Fruit fly (Drosophila melanogaster) ovary, adult (tissue): ENCODE data around the gene CG11350.

Source experiments
- CG17801 ChIP-seq: fragments of 200-800 bp; optimal IDR thresholded peaks from 2 replicates; lab custom pipeline; 2019; ENCODE audit warnings: missing biosample characterization, mild to moderate bottlenecking, missing genetic modification characterization, moderate library complexity; ENCODE audit not compliant: partially characterized antibody

CG11350 gene

DNA sequence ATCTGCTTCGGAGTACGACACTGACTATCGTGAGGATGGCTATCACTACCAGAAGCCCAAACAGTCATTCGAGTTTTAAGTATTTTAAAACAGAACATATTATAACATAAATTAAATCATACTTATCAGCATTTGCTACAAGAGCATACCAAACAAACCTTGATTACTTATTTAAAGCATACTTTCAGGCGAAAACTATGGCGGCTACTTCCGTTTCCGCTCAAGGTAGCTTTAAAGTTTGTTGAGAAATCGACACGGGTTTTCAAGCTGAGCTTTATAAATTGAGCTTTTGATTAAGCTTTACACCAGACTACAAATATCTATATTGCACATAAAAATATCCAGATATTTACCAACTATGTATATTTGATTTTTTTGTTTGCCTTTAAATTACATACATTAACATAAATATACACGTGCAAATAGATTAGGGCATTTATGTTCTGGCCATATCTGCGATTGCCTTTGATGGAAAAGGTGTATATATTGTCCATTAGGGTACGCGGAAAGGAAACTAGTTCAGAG, 7.6 kb upstream of the CG11350 start:
- TF ChIP-seq CG17801 = peak; percentile 86

DNA sequence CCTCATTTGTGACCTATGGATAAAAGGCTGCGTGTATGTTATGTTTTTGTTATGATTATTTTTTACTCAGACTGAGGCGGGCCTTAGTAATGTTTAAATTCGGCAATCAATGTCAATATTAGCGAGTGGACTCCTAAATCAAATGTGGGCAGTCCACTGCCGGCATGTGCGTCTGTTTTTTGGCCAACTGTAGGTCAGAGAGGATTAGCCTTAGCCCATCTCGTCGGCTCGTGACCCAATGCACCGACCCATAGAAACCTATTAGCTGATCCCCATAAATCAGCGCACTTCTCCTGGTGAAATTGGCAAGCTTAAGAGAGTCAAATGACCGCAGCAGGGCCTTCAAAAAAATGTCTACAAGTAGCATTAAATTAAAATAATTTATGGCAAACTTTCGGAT, 6.9 kb upstream of the CG11350 start:
- TF ChIP-seq CG17801 = no peak

DNA sequence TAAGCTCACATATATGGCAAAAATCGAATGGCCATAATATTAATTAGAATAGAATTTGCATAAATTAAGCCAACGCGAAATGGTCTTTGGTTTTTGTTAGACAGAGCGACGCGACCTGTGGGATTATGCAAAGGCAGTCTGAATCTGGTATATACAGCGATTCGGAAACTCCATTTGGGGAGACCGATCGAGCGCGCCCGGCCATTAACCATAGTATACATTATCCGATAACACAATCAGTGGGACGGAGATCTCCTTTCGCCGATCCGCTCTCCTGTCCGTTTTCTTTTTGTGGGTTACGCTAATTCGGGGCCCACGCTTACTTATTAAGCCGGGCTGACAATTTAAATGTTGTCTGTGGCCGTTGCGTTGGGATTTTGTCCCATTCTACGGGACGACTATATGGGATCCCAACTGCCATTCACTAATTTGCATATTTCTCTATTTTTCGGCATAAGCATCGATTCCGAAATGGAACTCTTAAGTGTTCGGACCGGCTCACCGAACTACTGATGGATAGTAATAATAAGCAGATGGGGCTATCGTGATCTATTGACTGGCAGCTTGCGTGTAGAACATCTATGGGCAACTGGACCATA, 4.9 kb upstream of the CG11350 start:
- no peak for TF ChIP-seq CG17801

DNA sequence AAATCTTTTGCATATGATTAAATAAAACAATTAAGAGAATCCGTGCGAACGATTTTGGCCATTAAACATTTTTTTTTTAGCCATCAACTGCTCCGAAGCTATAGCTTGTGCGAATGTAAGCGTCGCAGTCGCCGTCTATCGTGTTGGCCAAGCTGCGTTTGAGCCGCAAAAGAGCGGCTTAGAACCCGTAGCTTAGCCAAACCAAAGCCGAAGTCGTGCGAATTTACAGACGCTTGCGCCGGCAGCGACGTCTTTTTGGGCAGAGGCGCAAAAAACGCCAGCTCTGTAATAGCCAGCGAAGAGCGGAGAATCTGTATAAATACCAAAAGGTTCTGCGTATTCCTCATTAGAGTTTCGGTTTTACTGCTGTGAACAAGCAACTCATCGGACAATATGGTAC, 2.7 kb upstream of the CG11350 start, which contains the start of gene CG7465:
TSS of gene CG7465 (plus strand) at position 346 of the 400 bp plus-strand sequence.
- TF ChIP-seq CG17801 = no peak

DNA sequence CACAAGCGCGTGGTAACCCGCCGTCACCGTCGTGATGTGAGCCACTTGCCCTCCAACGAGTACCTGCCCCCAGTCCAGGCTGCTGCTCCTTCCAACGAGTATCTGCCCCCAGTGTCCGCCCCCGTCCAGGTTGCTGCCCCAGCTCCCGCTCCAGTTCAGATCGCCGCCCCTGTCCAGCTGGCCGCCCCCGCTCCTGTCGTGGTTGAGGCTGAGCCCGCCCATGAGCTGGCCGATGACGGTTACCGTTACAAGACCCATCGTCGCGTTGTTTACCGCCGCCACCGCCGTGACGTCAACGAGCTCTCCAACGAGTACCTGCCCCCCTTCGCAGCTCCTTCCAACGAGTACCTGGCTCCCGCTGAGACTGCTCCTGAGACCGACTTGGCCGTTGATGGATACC, 1.8 kb upstream of the CG11350 start:
- TF ChIP-seq CG17801 = no peak

DNA sequence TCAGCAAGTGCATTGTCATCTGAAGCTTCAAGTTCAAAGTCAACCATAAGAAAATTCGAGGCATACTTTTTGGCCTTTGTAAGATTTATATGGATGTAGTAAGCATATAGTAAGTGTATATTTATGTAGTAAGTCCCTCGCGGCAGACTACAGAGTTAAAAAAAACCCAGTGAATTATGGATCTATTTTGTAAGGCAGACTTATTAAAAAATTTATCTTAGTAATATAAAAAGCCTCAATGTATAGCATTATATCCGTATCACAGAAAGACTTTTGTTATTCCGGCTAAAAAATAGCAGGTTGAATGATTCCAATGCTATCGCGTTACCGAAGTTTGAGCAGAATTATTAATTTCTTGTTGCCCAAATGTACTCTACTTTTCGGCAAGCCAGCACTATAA, 2.0 kb downstream of the CG11350 start:
- no peak for TF ChIP-seq CG17801

DNA sequence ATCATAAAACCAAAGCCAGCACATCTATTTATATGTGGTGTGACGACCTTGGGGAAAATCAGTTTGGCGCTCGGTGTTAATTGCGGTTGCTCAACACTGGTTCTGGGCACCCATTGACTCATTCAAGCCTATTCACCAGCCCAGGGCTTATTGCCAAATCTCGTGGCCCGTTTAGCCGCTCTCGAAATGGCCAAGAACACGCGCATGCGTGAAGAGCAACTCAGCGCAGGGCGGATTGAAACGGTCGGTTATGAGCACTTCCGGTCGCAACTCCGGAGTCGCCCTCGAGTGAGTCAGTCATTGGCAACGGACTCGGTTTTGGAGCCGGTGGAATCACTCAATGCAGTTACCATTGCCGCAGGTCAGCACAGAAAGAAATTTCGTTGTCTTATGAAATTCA, 6.9 kb downstream of the CG11350 start:
- no peak for TF ChIP-seq CG17801

DNA sequence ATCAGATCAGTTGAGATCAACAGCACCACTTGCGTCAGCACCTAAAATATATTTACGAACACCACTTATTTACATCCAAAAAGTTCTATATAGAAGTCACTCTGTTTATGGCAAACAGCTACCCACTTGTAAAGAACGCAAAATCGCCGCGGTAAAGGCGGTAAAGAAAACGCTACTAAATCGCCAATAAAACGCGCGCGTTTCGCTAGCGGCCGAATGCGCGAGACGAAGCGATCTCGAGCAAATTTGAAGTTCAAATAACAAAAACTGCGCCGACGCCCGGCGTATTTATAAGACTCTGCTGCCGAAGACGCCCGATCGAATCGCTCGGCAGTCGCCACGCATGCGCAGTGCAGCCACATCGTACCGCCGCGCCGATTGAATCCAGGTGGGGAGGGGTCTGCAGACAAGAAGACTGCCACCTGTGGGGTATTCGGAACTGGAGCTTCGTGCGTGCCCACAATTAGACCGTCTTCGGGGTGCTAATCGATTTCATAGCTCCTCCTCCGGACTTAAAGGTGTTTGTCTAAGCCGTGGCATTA, 8.2 kb downstream of the CG11350 start, which contains the start of gene CG13722:
TSS of gene CG13722 (minus strand) at position 262 of the 542 bp plus-strand sequence.
- no peak for TF ChIP-seq CG17801

DNA sequence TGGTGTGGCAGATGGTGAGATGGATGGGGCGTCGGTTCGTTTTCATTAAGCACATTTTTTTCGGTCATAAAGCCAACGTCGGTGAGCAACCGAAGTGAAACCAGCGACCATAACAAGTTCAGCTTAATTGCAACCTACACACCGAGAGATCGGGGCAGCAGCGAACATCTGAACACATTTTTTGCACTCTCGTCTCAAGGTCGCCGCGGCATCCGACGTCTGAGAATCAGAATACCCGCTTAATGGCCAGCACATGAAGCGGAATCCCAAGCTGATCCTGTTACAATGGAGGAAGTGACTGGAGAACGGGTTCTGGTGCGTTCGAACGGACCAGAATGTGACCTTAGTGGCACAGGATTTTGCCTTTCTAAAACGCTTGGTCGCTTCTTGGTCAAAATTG, 11.0 kb downstream of the CG11350 start:
- no peak for TF ChIP-seq CG17801

DNA sequence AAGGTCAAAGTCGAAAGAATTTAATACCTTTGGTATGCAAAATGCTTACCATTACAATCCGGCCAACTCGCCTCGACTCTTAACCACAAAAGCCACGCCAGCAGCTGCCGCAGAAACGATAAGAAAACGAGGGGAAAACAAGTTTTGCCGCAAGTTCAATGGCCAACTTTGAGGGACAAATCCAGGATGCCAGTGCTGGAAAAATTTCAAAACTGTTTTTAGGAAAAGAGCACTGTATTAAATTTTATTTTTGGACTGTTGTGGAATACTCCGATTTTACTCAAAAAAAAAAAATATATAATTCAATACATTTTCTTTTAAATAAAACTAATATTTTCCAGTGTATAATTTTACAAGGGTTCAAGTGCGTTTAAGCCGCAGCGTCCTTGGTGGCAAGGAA, 12.0 kb downstream of the CG11350 start:
- TF ChIP-seq CG17801 = no peak

DNA sequence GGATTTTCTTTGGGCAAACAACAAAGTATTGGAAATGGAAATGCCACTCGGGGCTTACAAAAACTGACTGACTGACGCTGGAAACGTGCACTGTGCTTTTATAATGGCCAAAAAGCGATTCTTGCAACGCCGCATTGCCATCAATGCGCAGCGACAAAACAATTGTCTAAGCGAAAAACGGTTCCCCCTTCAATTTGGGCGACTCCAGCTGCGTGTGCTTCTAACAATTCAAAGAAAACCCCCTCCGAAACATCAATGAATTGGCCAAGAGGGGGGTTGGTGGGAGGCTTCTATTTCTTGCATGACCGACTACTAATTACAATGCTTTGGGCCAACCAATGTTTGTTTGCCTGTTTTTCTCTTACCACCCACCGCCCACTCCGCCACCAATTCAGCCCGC, 15.1 kb downstream of the CG11350 start, which contains the start of gene CG13721:
TSS of gene CG13721 (minus strand) at position 101 of the 400 bp plus-strand sequence.
- TF ChIP-seq CG17801 = no peak

DNA sequence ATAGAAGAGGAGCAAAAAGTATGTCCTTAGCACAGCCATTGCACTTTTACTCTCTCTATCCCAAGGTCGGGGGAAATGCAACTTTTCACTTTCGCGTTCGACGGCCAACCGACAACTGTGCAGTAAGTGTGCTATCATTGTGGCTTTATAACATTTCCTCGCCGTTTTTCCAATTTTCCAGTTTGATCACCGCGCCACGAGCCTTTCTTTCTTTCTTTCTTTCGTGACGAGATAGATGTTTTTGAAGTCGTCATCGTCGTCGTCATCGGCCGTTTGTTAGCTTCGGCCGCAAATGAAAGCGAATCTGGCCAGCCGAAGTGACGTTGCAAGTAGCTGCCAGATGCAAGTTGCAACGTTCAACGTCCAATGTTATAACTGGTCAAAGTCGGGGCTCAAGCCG, 17.8 kb downstream of the CG11350 start, which contains the start of gene CG13720:
TSS of gene CG13720 (minus strand) at position 101 of the 400 bp plus-strand sequence.
- TF ChIP-seq CG17801 = no peak

DNA sequence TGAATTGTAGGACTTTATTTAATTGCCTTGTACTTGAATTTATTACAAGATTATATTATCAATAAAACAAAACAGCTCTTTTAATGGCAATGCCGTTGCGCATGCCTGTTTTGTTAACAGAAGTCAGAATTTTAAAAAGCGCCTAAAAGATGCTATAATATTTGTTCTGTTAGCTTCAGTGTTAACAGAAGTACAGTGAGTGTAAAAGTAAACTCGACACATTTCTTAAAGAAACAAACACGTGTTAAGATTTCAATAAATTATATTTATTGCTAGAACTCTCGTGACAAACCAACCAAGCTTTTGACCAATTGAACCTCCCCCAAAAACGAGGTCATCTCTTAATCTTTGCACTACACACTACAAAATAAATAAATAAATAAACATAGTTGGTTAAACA, 18.8 kb downstream of the CG11350 start:
- TF ChIP-seq CG17801 = no peak

DNA sequence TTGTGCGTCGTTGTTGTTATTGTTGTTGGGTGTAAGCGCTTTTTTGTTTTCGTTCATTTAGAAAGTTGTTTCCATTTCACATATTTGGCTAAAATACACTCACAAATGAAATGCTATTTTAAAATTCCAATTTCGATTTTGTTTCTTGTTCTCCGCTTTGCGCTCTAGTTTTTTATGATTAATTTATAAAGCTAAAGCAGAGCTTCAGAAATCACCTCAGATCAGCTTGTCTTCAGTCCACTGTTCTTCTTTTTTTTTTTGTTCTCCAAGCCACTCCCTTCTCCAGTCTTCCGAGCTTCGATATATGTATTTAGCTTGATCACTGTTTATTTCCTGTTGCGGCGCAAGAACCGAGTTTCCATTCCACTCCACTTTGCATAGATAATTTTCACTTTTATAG, 25.2 kb downstream of the CG11350 start:
- no peak for TF ChIP-seq CG17801

DNA sequence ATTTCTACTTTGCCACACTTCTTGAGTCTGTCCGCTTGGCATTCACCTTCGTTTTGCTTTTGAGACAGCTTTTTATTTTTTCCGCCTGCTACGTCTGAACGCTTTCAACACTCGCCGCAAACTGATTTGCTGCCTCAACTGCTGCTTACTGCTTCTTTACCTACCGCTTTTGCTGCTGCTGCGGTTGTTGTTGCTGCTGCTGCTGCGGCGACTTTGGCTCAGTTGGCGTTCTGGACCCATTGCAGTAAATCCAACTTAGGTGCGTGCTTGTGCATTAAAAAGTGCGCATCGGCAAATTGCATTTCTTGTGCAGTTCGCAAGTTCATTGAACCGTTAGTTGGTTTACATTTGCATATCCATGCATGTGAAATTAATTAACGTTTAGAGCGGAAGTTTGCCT, 25.7 kb downstream of the CG11350 start, which contains the start of gene NT1:
TSS of gene NT1 (minus strand) at position 127 of the 400 bp plus-strand sequence.
- no peak for TF ChIP-seq CG17801

DNA sequence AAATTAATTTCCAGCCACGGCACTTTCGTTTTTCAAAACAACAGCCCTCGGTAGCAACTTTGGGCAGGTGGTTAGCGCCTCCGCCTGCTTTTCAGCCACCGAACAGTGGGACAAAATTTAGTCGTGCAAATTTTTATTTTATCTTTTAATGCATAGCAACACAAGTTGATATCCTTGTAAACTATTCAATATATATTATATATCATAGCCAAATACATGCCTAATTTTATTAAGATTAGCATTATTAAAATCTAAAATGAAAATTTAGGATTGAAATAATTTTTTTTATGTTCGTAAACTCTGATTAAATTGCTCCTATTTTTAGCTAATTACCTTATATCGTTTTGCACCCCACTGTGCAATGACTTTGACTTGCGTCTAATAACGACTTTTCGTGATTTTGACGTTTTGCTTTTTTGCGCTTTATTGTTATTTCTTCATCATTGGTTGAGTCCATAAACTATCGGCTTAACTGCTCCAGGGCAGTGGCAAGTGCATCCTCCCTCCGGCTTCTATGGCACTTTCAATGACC, 26.4 kb downstream of the CG11350 start:
- TF ChIP-seq CG17801 = no peak

DNA sequence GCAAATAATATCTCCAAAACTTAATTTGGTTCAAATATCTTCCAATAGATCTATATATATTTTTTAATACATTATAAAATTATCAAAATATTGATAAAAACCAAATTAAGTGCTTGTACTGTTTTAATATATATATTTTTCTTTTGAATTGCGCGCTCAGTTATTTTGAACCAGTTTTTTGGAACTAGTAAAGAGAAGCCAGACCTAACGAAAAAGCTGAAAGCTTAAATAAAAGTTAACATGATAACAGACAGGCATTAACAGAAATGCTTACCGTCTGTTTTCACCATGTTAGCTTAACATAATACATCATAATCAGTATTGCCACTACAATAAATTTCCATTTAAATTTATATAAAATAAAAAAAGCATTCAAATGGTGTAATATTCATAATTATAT, 27.7 kb downstream of the CG11350 start:
- no peak for TF ChIP-seq CG17801

DNA sequence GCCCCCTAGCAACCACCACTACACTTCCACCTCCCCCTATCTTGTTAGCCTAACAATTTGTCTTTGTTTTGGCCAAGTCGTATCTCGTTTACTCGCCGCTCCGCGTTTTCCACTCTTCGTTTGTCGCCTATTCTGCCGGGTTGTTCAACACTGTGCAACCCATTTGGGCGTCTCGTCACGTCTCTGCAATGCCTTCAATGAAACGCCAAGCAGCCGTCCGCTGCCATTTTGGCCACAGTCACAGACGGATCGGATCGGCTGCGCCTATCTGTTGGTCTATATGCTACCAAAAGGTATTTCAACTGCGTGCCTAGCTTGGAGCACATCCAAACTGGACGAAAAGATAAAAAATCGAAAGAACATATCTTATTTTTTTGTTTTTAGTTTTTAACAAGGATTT, 33.8 kb downstream of the CG11350 start:
- no peak for TF ChIP-seq CG17801
